Fruit fly (Drosophila melanogaster): ENCODE results near the gene HP1b.

Gene HP1b

DNA sequence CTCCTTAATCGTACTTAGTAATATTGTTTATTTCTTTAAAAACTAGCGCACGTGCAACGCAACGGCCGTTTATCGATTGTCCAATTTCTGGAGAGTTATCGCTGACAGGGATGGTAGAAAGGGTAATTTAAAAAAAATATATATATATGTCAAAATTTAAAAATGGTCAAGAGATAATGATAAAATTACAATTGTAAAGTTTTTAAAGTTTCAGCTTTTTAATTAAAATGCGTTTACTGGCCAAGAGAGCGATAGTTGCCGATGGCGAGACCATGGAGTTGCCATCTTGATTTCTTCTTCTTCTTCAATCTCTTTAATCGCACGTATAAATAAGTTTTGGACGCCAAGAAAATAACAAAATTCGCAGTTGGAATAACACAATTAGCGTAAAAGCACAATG, at the start of gene HP1b, which contains the start of gene CG7246 (continued):
- TF ChIP-seq Smox (GFP tag; optimal IDR thresholded peaks at IDR 0.05) (peak; percentile 64), dsx (GFP tag; optimal IDR thresholded peaks at IDR 0.05; ENCODE audit: poor library complexity, severe bottlenecking) (peak; percentile 36), pdm3 (GFP tag; optimal IDR thresholded peaks at IDR 0.05) (peak; percentile 66), fd59A (GFP tag; optimal IDR thresholded peaks at IDR 0.05) (no peak), CG11762 (GFP tag; optimal IDR thresholded peaks at IDR 0.05; ENCODE audit: insufficient read depth) (peak; percentile 52), dac (GFP tag; optimal IDR thresholded peaks at IDR 0.05) (peak; percentile 9), CG3032 (tag; optimal IDR thresholded peaks at IDR 0.05) (peak; percentile 73)

DNA sequence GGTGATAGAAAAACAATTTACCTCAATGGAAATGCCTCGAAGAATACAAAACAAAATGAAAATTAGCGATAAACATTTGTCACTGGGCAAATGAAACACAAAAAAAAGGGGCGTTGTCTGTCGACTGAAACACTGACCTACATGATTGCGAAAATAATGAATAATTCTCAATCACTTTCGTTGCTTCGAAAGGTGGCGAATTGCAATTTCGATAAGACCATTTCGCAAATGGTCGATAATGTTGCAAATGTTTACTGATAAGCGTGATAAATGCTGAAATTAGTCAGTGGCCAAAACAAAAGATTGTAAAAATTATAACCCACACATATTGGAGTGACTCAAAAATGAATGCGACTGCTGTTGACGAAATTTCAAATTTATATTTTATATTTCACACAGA, 44.8 kb upstream of the HP1b start:
- TF ChIP-seq CG7368 (GFP tag; optimal IDR thresholded peaks at IDR 0.05) (no peak), Ets96B (tag; optimal IDR thresholded peaks at IDR 0.05) (no peak), salr (GFP tag; optimal IDR thresholded peaks at IDR 0.05) (no peak), Eip93F (GFP tag; optimal IDR thresholded peaks at IDR 0.05) (peak; percentile 83), acj6 (GFP tag; optimal IDR thresholded peaks at IDR 0.05) (no peak), Sox15 (GFP tag; optimal IDR thresholded peaks at IDR 0.05) (no peak), vri (GFP tag; optimal IDR thresholded peaks at IDR 0.05) (peak; percentile 75)

DNA sequence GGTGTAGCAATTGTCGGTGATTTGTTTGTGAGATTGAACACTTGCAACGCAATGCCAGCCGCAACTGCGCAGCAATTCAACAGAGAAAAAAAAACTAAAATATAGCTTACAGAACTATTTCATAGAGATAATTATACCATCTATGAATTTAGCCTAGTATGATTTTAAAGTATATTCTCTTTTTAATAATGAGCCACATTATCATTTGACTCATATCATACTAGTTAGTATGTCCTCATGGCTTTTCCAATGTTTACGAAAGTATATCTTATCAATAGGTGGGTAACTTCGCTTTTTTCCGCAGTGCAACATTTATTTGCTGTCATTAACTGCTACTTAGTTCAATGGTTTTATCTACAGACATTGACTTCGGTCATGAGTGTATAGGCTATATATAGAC, 42.1 kb upstream of the HP1b start:
- TF ChIP-seq Gug (GFP tag; IDR thresholded peaks at IDR 0.05) (no peak), CG11294 (GFP tag; IDR thresholded peaks at IDR 0.05) (no peak), salr (GFP tag; optimal IDR thresholded peaks at IDR 0.05) (peak in 1 of 2 experiments; percentile 4), dsx (GFP tag; optimal IDR thresholded peaks at IDR 0.05; ENCODE audit: poor library complexity, severe bottlenecking) (no peak), CG10631 (GFP tag; optimal IDR thresholded peaks at IDR 0.05) (peak; percentile 16), Lpt (GFP tag; optimal IDR thresholded peaks at IDR 0.05) (no peak), pdm3 (GFP tag; optimal IDR thresholded peaks at IDR 0.05) (peak; percentile 30), Eip93F (GFP tag; optimal IDR thresholded peaks at IDR 0.05) (no peak), CG32006 (GFP tag; optimal IDR thresholded peaks at IDR 0.05) (peak; percentile 58), CG15336 (GFP tag; IDR thresholded peaks at IDR 0.05) (peak; percentile 35; the same call in 1 of the 2 replicates), CG8119 (GFP tag; IDR thresholded peaks at IDR 0.05) (peak; percentile 50; the same call in 1 of the 3 replicates), eg (GFP tag; IDR thresholded peaks at IDR 0.05) (peak; percentile 37; the same call in 1 of the 3 replicates), Eip78C (GFP tag) (peak; percentile 79), CG3032 (tag; optimal IDR thresholded peaks at IDR 0.05) (no peak), cyc (GFP tag; optimal IDR thresholded peaks at IDR 0.05) (no peak), Hr4 (GFP tag; optimal IDR thresholded peaks at IDR 0.05) (peak; percentile 43), CG8632 (GFP tag; optimal IDR thresholded peaks at IDR 0.05) (no peak)

DNA sequence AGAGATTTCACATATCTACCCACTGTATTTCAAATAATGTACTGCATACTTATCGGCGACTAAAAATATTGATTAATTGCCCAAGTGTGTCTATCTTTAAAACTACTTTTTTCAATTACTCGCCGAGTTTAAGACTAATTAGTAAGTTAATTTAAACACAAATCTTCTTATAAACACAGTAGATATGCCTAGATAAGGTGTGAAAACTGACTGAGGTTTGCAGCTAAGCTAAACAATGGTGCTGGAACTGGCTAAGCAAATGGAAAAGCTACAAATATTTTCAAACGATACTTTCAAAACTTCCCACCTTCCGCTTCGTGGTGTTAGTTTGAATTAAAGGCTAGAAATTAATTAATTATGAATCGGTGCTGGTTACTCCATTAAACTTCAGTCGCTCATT, 40.0 kb upstream of the HP1b start:
- TF ChIP-seq Ets21C (GFP tag; optimal IDR thresholded peaks at IDR 0.05) (no peak), CG16779 (tag; optimal IDR thresholded peaks at IDR 0.05) (no peak), Sox14 (GFP tag; optimal IDR thresholded peaks at IDR 0.05) (no peak), esn (GFP tag; optimal IDR thresholded peaks at IDR 0.05) (no peak), CG31627 (GFP tag; optimal IDR thresholded peaks at IDR 0.05) (no peak), CG1621 (tag; optimal IDR thresholded peaks at IDR 0.05) (no peak), CG3919 (GFP tag; optimal IDR thresholded peaks at IDR 0.05) (no peak), Hr4 (GFP tag; optimal IDR thresholded peaks at IDR 0.05) (no peak), CG4318 (GFP tag; optimal IDR thresholded peaks at IDR 0.05) (no peak), Lpt (GFP tag; optimal IDR thresholded peaks at IDR 0.05) (no peak), Blimp-1 (GFP tag; optimal IDR thresholded peaks at IDR 0.05) (no peak), CG6163 (GFP tag; IDR thresholded peaks at IDR 0.05) (no peak), CG6854 (GFP tag; optimal IDR thresholded peaks at IDR 0.05) (no peak), Hr39 (GFP tag; optimal IDR thresholded peaks at IDR 0.05) (no peak), fd85E (GFP tag; optimal IDR thresholded peaks at IDR 0.05) (no peak)
